Fruit fly (Drosophila melanogaster): ENCODE measurements around the gene RpL36A.

RpL36A gene

DNA sequence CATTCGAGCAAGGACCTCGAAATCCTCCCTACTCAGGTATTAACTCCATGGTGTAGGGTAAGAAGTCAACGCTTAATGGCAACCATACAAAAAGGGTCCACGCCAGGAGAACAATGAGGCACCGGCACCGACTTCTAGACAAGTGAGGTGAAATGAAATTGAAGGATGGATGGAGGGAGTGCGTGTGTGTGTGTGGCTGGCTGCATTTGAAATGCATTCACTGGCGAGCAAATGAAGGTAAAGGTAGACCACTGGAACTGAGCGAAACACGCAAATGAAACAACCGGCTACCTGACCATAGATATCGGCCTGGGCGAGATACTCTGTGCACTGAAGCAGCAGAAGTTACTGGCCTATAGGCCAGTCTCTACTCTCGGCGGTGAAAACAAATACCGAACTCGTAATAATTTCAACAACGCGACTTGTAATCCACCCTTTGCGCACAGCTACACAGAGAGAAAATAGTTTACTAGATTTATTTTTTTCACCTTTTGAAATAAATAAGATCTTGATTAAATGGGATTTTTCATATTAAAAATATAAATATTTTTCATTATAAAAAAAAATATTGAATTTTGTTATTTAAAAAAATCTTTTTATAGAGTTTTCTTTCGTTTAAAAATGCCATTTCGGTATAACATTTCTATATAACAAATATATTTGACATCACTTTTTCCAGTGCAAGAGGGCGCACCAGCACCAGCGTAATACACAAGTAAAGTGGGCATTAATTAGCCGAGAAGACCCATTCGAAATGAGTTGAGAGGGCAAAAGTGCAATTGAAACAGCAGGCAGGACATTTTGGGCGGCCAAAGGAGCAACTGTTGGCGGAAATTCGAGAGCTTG lies 39.2 kb upstream of the RpL36A start (continued):
- TF ChIP-seq ap (GFP tag; IDR thresholded peaks at IDR 0.05) (peak; percentile 82), Mad (GFP tag; optimal IDR thresholded peaks at IDR 0.05) (peak; percentile 62), CG1603 (tag; optimal IDR thresholded peaks at IDR 0.05) (peak; percentile 14), lilli (GFP tag; optimal IDR thresholded peaks at IDR 0.05) (peak; percentile 54), CG4404 (GFP tag; IDR thresholded peaks at IDR 0.05) (peak; percentile 45), fd96Cb (tag; optimal IDR thresholded peaks at IDR 0.05) (peak; percentile 83), HLH4C (GFP tag; IDR thresholded peaks at IDR 0.05; ENCODE audit: partially characterized antibody) (no peak), pho (GFP tag; optimal IDR thresholded peaks at IDR 0.05) (peak; percentile 13), insv (GFP tag; optimal IDR thresholded peaks at IDR 0.05) (peak in 1 of 2 experiments; percentile 50), CG18011 (GFP tag; optimal IDR thresholded peaks at IDR 0.05) (peak; percentile 39), vfl (GFP tag; optimal IDR thresholded peaks at IDR 0.05) (peak; percentile 60), CG9797 (GFP tag; optimal IDR thresholded peaks at IDR 0.05) (no peak), trh (GFP tag; optimal IDR thresholded peaks at IDR 0.05) (peak; percentile 74), CrebB (tag; optimal IDR thresholded peaks at IDR 0.05) (peak; percentile 43), cg (GFP tag; optimal IDR thresholded peaks at IDR 0.05) (no peak), CG12659 (GFP tag; optimal IDR thresholded peaks at IDR 0.05) (peak; percentile 90), CG6791 (GFP tag; IDR thresholded peaks at IDR 0.05; ENCODE audit: partially characterized antibody) (no peak), az2 (GFP tag; optimal IDR thresholded peaks at IDR 0.05) (peak; percentile 87), hth (optimal IDR thresholded peaks at IDR 0.05) (no peak), Spps (tag; optimal IDR thresholded peaks at IDR 0.05) (peak; percentile 57), CG7987 (GFP tag; optimal IDR thresholded peaks at IDR 0.05) (no peak), mld (GFP tag; IDR thresholded peaks at IDR 0.05; ENCODE audit: partially characterized antibody) (no peak), BtbVII (GFP tag; optimal IDR thresholded peaks at IDR 0.05) (peak; percentile 45), ems (GFP tag; optimal IDR thresholded peaks at IDR 0.05) (peak; percentile 12), CG33557 (GFP tag; optimal IDR thresholded peaks at IDR 0.05) (peak; percentile 87), TFAM (GFP tag; optimal IDR thresholded peaks at IDR 0.05) (no peak), HmgD (GFP tag; optimal IDR thresholded peaks at IDR 0.05) (no peak), ase (GFP tag; IDR thresholded peaks at IDR 0.05) (0 out of 3 replicates have a peak, but pooled peaks have one; percentile 21), CG7556 (GFP tag; optimal IDR thresholded peaks at IDR 0.05) (peak; percentile 93), CG6689 (GFP tag; IDR thresholded peaks at IDR 0.05) (peak; percentile 65), CG13624 (GFP tag; optimal IDR thresholded peaks at IDR 0.05) (no peak), CG4424 (GFP tag; optimal IDR thresholded peaks at IDR 0.05) (peak; percentile 64), toy (GFP tag; IDR thresholded peaks at IDR 0.05) (no peak), pum (GFP tag; optimal IDR thresholded peaks at IDR 0.05) (peak; percentile 44), chm (GFP tag; IDR thresholded peaks at IDR 0.05) (0 out of 2 replicates have a peak, but pooled peaks have one; percentile 5), vvl (GFP tag; IDR thresholded peaks at IDR 0.05) (peak; percentile 94), inv (GFP tag; IDR thresholded peaks at IDR 0.05; ENCODE audit: partially characterized antibody) (no peak), CG8388 (GFP tag; optimal IDR thresholded peaks at IDR 0.05) (peak; percentile 84), onecut (GFP tag; IDR thresholded peaks at IDR 0.05) (peak; percentile 83; the same call in 1 of the 2 replicates), Gug (GFP tag; IDR thresholded peaks at IDR 0.05) (no peak), otp (GFP tag; IDR thresholded peaks at IDR 0.05) (0 out of 3 replicates have a peak, but pooled peaks have one; percentile 18), CG9437 (GFP tag; optimal IDR thresholded peaks at IDR 0.05) (peak; percentile 86), YL-1 (GFP tag; optimal IDR thresholded peaks at IDR 0.05) (peak; percentile 44), gfzf (GFP tag; optimal IDR thresholded peaks at IDR 0.05) (no peak), crc (GFP tag; optimal IDR thresholded peaks at IDR 0.05) (no peak), abd-A (tag; optimal IDR thresholded peaks at IDR 0.05) (no peak), Myb (GFP tag; optimal IDR thresholded peaks at IDR 0.05) (no peak), rib (GFP tag; IDR thresholded peaks at IDR 0.05) (peak; percentile 21; the same call in 1 of the 2 replicates), Six4 (GFP tag; optimal IDR thresholded peaks at IDR 0.05) (peak; percentile 45)
